Fruit fly (Drosophila melanogaster): Measurements from ENCODE around the gene FRG1.

The FRG1 gene

DNA sequence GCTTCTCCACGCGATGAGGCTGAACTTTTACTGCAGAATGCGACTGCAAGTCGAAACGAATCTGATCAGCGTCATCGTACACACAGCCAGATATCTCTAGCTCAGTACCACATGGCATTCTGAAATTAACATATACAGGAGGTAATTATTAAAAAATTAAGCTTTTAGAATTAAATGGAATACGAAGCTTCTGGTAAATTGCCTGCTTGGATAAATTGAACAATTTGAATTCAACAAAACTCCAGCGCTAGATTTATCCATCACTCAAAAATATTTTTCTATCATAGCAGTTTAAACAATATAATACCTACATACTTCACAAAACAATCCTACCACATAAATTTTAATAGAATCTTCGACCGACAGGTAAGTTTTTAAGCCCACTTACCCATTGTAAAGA is 2.3 kb upstream of the FRG1 start, which contains the start of gene SCCRO4:
Gene SCCRO4 (plus strand): TSS at position 301 of the 400 bp plus-strand sequence.
- TF ChIP-seq Abd-B (GFP tag; optimal IDR thresholded peaks at IDR 0.05), result no peak
- no peak for TF ChIP-seq ey (GFP tag; optimal IDR thresholded peaks at IDR 0.05)
- no peak for TF ChIP-seq CrebA (GFP tag; optimal IDR thresholded peaks at IDR 0.05; ENCODE audit: borderline replicate concordance)
- no peak for TF ChIP-seq jim (GFP tag; optimal IDR thresholded peaks at IDR 0.05)
- no peak for TF ChIP-seq brk (GFP tag; optimal IDR thresholded peaks at IDR 0.05)
- no peak for TF ChIP-seq dl (GFP tag; optimal IDR thresholded peaks at IDR 0.05; ENCODE audit: insufficient read depth in 1 of 2, partially characterized antibody in 2 of 2)
- no peak for TF ChIP-seq OdsH (GFP tag; optimal IDR thresholded peaks at IDR 0.05)
- no peak for TF ChIP-seq Hr83 (GFP tag; optimal IDR thresholded peaks at IDR 0.05; ENCODE audit: poor library complexity, severe bottlenecking)
- no peak for TF ChIP-seq Hr78 (GFP tag; optimal IDR thresholded peaks at IDR 0.05)
- TF ChIP-seq woc (GFP tag; optimal IDR thresholded peaks at IDR 0.05), result no peak
- TF ChIP-seq Vsx2 (GFP tag; optimal IDR thresholded peaks at IDR 0.05; ENCODE audit: partially characterized antibody), result no peak
- no peak for TF ChIP-seq foxo (GFP tag; optimal IDR thresholded peaks at IDR 0.05)
- no peak for TF ChIP-seq sage (GFP tag; optimal IDR thresholded peaks at IDR 0.05)
- no peak for TF ChIP-seq dsf (GFP tag; optimal IDR thresholded peaks at IDR 0.05; ENCODE audit: borderline replicate concordance)
- no peak for TF ChIP-seq Sp1 (GFP tag; optimal IDR thresholded peaks at IDR 0.05)
- no peak for TF ChIP-seq N (GFP tag; optimal IDR thresholded peaks at IDR 0.05)
- no peak for TF ChIP-seq br (GFP tag; optimal IDR thresholded peaks at IDR 0.05)
- no peak for TF ChIP-seq CG9705 (GFP tag; optimal IDR thresholded peaks at IDR 0.05)

DNA sequence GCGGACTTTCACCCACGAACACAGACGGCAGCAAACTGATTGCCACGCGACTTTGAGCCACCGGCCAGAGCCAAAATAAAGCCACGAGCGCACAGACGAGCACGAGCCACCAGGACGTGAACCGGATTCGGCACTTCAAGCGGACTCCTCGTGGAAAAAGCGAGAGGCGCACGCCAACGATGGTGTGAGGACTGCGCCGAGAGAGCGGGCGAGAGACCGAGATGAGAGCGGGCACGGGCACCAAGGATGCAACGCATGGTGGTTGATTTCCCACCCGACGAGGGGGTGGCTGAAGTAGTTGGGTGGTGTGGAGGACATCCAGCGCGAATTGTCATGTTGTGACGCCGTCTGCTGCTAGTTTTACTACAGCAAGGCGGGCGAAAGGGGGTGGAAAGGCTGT is 1.7 kb downstream of the FRG1 start, which contains the start of gene gogo:
Gene gogo (minus strand): TSS at position 39 of the 400 bp plus-strand sequence.
- TF ChIP-seq dl (GFP tag; optimal IDR thresholded peaks at IDR 0.05; ENCODE audit: insufficient read depth in 1 of 2, partially characterized antibody in 2 of 2), result peak in 1 of 2 experiments; percentile 34
- TF ChIP-seq dmrt93B (GFP tag; optimal IDR thresholded peaks at IDR 0.05), result no peak
- no peak for TF ChIP-seq psq (GFP tag; optimal IDR thresholded peaks at IDR 0.05)
- TF ChIP-seq tai (GFP tag; optimal IDR thresholded peaks at IDR 0.05), result no peak
- TF ChIP-seq CG32264 (GFP tag; optimal IDR thresholded peaks at IDR 0.05), result no peak
- TF ChIP-seq GATAd (GFP tag; optimal IDR thresholded peaks at IDR 0.05), result no peak
- no peak for TF ChIP-seq Sp1 (GFP tag; optimal IDR thresholded peaks at IDR 0.05)

DNA sequence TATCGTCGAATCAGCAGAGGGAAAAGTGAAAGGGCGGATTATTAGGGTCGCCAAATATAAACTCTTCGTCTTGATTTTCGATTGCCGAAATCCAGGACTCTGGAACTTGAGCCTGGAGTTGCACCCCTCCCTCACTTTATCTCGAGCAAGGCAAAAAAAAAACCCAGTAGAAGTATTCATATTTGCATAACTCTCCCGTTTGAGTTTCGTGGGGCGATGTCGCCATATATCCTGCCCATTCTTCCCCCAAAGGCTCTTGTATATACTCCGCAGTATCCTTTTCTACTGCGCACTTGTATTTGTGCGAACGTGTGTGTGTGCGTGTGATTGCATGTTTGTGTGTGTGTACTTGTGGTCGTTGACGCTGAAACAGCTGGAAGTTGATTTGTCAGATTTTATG is 9.7 kb downstream of the FRG1 start:
- TF ChIP-seq dmrt93B (GFP tag; optimal IDR thresholded peaks at IDR 0.05) (no peak), OdsH (GFP tag; optimal IDR thresholded peaks at IDR 0.05) (no peak)

DNA sequence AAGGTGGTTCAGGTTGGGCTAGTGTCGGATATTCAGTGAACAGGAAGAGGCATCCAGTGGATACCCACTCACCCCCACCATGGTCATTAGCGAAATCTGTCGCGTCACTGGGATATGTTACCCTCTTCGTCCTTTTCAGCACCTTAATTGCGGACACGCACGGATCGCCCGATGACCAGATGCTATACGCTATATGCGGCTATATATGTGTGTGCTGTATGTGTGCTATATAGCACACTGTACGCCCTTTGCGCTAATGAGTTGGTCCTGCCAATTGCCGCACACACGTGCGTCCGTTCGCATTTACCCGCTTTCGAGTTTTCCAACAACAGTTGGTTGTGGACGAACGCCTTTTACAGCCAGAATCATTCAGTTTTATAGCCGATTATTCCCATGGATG is 15.5 kb downstream of the FRG1 start:
- TF ChIP-seq usp (GFP tag; optimal IDR thresholded peaks at IDR 0.05) (no peak), dmrt93B (GFP tag; optimal IDR thresholded peaks at IDR 0.05) (no peak), HLH106 (tag; optimal IDR thresholded peaks at IDR 0.05) (no peak), sage (GFP tag; optimal IDR thresholded peaks at IDR 0.05) (no peak)

DNA sequence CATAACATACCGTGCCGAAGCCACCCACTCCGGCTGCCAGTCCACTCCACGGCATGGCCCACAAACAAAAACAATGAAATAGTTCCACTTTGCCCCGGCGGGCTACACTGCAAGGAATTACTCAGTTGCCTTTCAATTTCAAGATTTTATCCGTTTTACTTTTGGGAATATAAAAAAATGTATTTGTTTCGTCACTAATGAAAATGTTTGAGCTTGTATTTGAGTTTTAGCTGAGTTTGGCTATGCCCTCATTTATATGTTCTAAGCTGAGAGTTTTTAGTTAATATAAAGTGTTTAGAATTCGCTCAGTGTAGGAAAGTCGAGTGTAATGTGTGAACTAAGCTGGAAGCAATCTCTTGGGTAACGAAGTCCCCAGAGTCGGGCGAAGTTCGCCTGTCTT is 20.2 kb downstream of the FRG1 start:
- TF ChIP-seq N (GFP tag; optimal IDR thresholded peaks at IDR 0.05) (no peak), fru (GFP tag; optimal IDR thresholded peaks at IDR 0.05) (no peak), dl (GFP tag; optimal IDR thresholded peaks at IDR 0.05; ENCODE audit: insufficient read depth in 1 of 2, partially characterized antibody in 2 of 2) (no peak), Hr78 (GFP tag; optimal IDR thresholded peaks at IDR 0.05) (no peak), Jra (GFP tag; optimal IDR thresholded peaks at IDR 0.05) (no peak), psq (GFP tag; optimal IDR thresholded peaks at IDR 0.05) (no peak), pan (optimal IDR thresholded peaks at IDR 0.05) (no peak), dmrt93B (GFP tag; optimal IDR thresholded peaks at IDR 0.05) (no peak), Vsx2 (GFP tag; optimal IDR thresholded peaks at IDR 0.05; ENCODE audit: partially characterized antibody) (no peak), br (GFP tag; optimal IDR thresholded peaks at IDR 0.05) (no peak), HLH106 (tag; optimal IDR thresholded peaks at IDR 0.05) (no peak)

DNA sequence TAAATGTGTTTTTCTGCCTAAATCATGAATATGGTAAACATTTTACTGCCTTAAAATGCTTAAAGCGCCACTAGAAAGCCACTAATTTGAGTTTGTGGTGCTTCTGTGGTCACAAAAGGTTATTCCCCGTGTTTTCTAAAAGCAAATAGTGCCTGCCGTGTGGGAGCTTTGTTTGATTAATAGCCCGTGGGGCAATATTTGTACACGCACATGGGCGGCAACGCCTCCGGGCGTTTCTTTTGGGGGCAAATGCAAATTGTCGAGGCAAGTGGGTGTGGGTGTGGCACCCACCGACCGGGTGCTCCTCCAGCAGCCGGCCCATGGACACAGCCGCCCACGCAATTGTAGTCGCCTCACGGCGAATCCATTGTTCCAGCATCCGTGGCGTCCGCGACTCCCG is 20.9 kb downstream of the FRG1 start:
- TF ChIP-seq ey (GFP tag; optimal IDR thresholded peaks at IDR 0.05) (no peak), CG9705 (GFP tag; optimal IDR thresholded peaks at IDR 0.05) (no peak), OdsH (GFP tag; optimal IDR thresholded peaks at IDR 0.05) (no peak), dmrt93B (GFP tag; optimal IDR thresholded peaks at IDR 0.05) (no peak), rgr (GFP tag; optimal IDR thresholded peaks at IDR 0.05) (no peak), pan (optimal IDR thresholded peaks at IDR 0.05) (no peak), jim (GFP tag; optimal IDR thresholded peaks at IDR 0.05) (no peak), Hr83 (GFP tag; optimal IDR thresholded peaks at IDR 0.05; ENCODE audit: poor library complexity, severe bottlenecking) (no peak), Sp1 (GFP tag; optimal IDR thresholded peaks at IDR 0.05) (no peak), Jra (GFP tag; optimal IDR thresholded peaks at IDR 0.05) (no peak), woc (GFP tag; optimal IDR thresholded peaks at IDR 0.05) (no peak), CG32264 (GFP tag; optimal IDR thresholded peaks at IDR 0.05) (no peak), dsf (GFP tag; optimal IDR thresholded peaks at IDR 0.05; ENCODE audit: borderline replicate concordance) (no peak), GATAd (GFP tag; optimal IDR thresholded peaks at IDR 0.05) (no peak)
